Worm (Caenorhabditis elegans) whole organism, L1 larva: ENCODE measurements around the gene srp-6.

Source experiments
- C16A3.4 ChIP-seq: fragments of 150-350 bp; optimal IDR thresholded peaks from 2 replicates; lab custom pipeline; 2014; ENCODE audit warnings: missing biosample characterization, missing genetic modification characterization
- aha-1 ChIP-seq: fragments of 150-350 bp; optimal IDR thresholded peaks from 2 replicates; lab custom pipeline; 2014; ENCODE audit warnings: missing biosample characterization, missing genetic modification characterization
- alr-1 ChIP-seq: fragments of 200-800 bp; sonication (Bioruptor generic); optimal IDR thresholded peaks from 2 replicates; lab custom pipeline; 2018; ENCODE audit warnings: borderline replicate concordance, mild to moderate bottlenecking, missing genetic modification characterization, missing compliant biosample characterization
- aly-2 ChIP-seq: fragments of 150-350 bp; optimal IDR thresholded peaks from 2 replicates; lab custom pipeline; 2014; ENCODE audit warnings: missing biosample characterization, missing genetic modification characterization
- ama-1 ChIP-seq: fragments of 150-350 bp; optimal IDR thresholded peaks from 2 replicates; lab custom pipeline; 2014
- blmp-1 ChIP-seq: fragments of 150-350 bp; optimal IDR thresholded peaks from 2 replicates; lab custom pipeline; 2014; ENCODE audit warnings: missing biosample characterization, missing genetic modification characterization
- ceh-63 ChIP-seq: fragments of 200-800 bp; sonication (Bioruptor generic); optimal IDR thresholded peaks from 2 replicates; lab custom pipeline; 2018; ENCODE audit warnings: mild to moderate bottlenecking, missing genetic modification characterization, missing compliant biosample characterization
- ceh-8 ChIP-seq: fragments of 200-800 bp; sonication (Bioruptor generic); optimal IDR thresholded peaks from 2 replicates; lab custom pipeline; 2018; ENCODE audit warnings: mild to moderate bottlenecking, missing genetic modification characterization, moderate library complexity, missing compliant biosample characterization
- ceh-88 ChIP-seq: fragments of 200-800 bp; sonication (Bioruptor generic); IDR thresholded peaks from 2 replicates; pipeline ENCODE4 v1.3.6; 2022; ENCODE audit warnings: missing genetic modification characterization, missing compliant biosample characterization
- ces-1 ChIP-seq: fragments of 150-350 bp; optimal IDR thresholded peaks from 2 replicates; lab custom pipeline; 2014; ENCODE audit warnings: missing biosample characterization, missing genetic modification reagents, missing genetic modification characterization
- dpl-1 ChIP-seq, 3 experiments: fragments of 150-350 bp in 2 of 3; sonication (generic microtip) in 1 of 3; optimal IDR thresholded peaks; 2 replicates each; lab custom pipeline; 2014 to 2017; ENCODE audit warnings: missing biosample characterization in 3 of 3, missing genetic modification characterization in 3 of 3, missing genetic modification reagents in 3 of 3
- dsc-1 ChIP-seq: sonication (generic microtip); optimal IDR thresholded peaks from 2 replicates; lab custom pipeline; 2016; ENCODE audit warnings: mild to moderate bottlenecking, missing genetic modification characterization, missing compliant biosample characterization
- efl-1 ChIP-seq, 4 experiments: fragments of 150-350 bp; optimal IDR thresholded peaks in 3 of 4; peaks in 1 of 4; 1 replicate in 1 of 4; 2 replicates in 3 of 4; lab custom pipeline; 2014; ENCODE audit warnings: missing biosample characterization in 2 of 4, missing genetic modification characterization in 2 of 4, missing genetic modification reagents in 2 of 4
- efl-3 ChIP-seq: fragments of 200-800 bp; sonication (Bioruptor generic); optimal IDR thresholded peaks from 2 replicates; lab custom pipeline; 2018; ENCODE audit warnings: mild to moderate bottlenecking, missing genetic modification characterization, missing compliant biosample characterization
- egl-13 ChIP-seq: sonication (generic microtip); optimal IDR thresholded peaks from 2 replicates; lab custom pipeline; 2016; ENCODE audit warnings: missing genotype, missing genetic modification reagents, missing genetic modification characterization, missing compliant biosample characterization
- egl-27 ChIP-seq, 2 experiments: fragments of 150-350 bp in 1 of 2; sonication (generic microtip); optimal IDR thresholded peaks; 3 replicates each; lab custom pipeline; 2017 to 2018; ENCODE audit warnings: missing biosample characterization in 2 of 2, missing genetic modification characterization in 2 of 2, missing genetic modification reagents in 2 of 2
- elt-3 ChIP-seq, 6 experiments: fragments of 150-350 bp in 1 of 6; sonication (generic microtip); optimal IDR thresholded peaks; 2 replicates each; lab custom pipeline; 2017 to 2018; ENCODE audit warnings: missing biosample characterization in 6 of 6, missing genetic modification characterization in 6 of 6, inconsistent platforms in 1 of 6
- ets-5 ChIP-seq: fragments of 200-800 bp; sonication (Bioruptor generic); IDR thresholded peaks from 2 replicates; pipeline ENCODE4 v1.3.6; 2022; ENCODE audit warnings: missing genetic modification characterization, missing compliant biosample characterization
- fkh-8 ChIP-seq: sonication (generic microtip); optimal IDR thresholded peaks from 2 replicates; lab custom pipeline; 2016; ENCODE audit warnings: mild to moderate bottlenecking, missing genetic modification characterization, missing compliant biosample characterization
- hlh-4 ChIP-seq: sonication (generic microtip); optimal IDR thresholded peaks from 2 replicates; lab custom pipeline; 2016; ENCODE audit warnings: mild to moderate bottlenecking, missing genetic modification characterization, missing compliant biosample characterization
- irx-1 ChIP-seq: sonication (generic microtip); optimal IDR thresholded peaks from 2 replicates; lab custom pipeline; 2016; ENCODE audit warnings: missing genetic modification characterization, missing compliant biosample characterization
- isw-1 ChIP-seq: fragments of 200-800 bp; sonication (Bioruptor generic); IDR thresholded peaks from 2 replicates; pipeline ENCODE4 v1.3.6; 2022; ENCODE audit warnings: missing genetic modification characterization, missing compliant biosample characterization
- lin-13 ChIP-seq: fragments of 150-350 bp; optimal IDR thresholded peaks from 2 replicates; lab custom pipeline; 2014; ENCODE audit warnings: missing biosample characterization, missing genetic modification reagents, missing genetic modification characterization
- lin-14 ChIP-seq: fragments of 200-800 bp; sonication (Bioruptor generic); optimal IDR thresholded peaks from 2 replicates; lab custom pipeline; 2018; ENCODE audit warnings: mild to moderate bottlenecking, missing genetic modification characterization, moderate library complexity, missing compliant biosample characterization
- lin-15B ChIP-seq: fragments of 150-350 bp; sonication (generic microtip); optimal IDR thresholded peaks from 3 replicates; lab custom pipeline; 2014; ENCODE audit warnings: missing biosample characterization, missing genetic modification characterization
- lir-3 ChIP-seq: sonication (generic microtip); optimal IDR thresholded peaks from 2 replicates; lab custom pipeline; 2016; ENCODE audit warnings: mild to moderate bottlenecking, missing genetic modification characterization, moderate library complexity, missing compliant biosample characterization; ENCODE audit not compliant: poor library complexity
- lsy-2 ChIP-seq, 2 experiments: fragments of 150-350 bp; optimal IDR thresholded peaks; 2 replicates each; lab custom pipeline; 2014; ENCODE audit warnings: missing biosample characterization in 2 of 2, missing genetic modification characterization in 2 of 2
- mab-9 ChIP-seq: fragments of 200-800 bp; sonication (Bioruptor generic); IDR thresholded peaks from 2 replicates; pipeline ENCODE4 v1.3.6; 2022; ENCODE audit warnings: missing genetic modification reagents, missing genetic modification characterization, missing compliant biosample characterization
- mdl-1 ChIP-seq, 2 experiments: fragments of 150-350 bp; optimal IDR thresholded peaks; 2 replicates each; lab custom pipeline; 2014 to 2017; ENCODE audit warnings: missing biosample characterization in 2 of 2, missing genetic modification characterization in 2 of 2, inconsistent platforms in 1 of 2
- nhr-11 ChIP-seq: fragments of 150-350 bp; optimal IDR thresholded peaks from 2 replicates; lab custom pipeline; 2014; ENCODE audit warnings: missing biosample characterization, missing genetic modification characterization
- nhr-12 ChIP-seq: sonication (generic microtip); optimal IDR thresholded peaks from 2 replicates; lab custom pipeline; 2017; ENCODE audit warnings: missing biosample characterization, missing genetic modification characterization
- nhr-20 ChIP-seq: sonication (generic microtip); optimal IDR thresholded peaks from 2 replicates; lab custom pipeline; 2016; ENCODE audit warnings: mild to moderate bottlenecking, missing genetic modification characterization, missing compliant biosample characterization
- nhr-28 ChIP-seq: fragments of 150-350 bp; optimal IDR thresholded peaks from 2 replicates; lab custom pipeline; 2014; ENCODE audit warnings: missing biosample characterization, missing genetic modification characterization
- nhr-71 ChIP-seq: sonication (generic microtip); optimal IDR thresholded peaks from 2 replicates; lab custom pipeline; 2016; ENCODE audit warnings: mild to moderate bottlenecking, missing genetic modification characterization, moderate library complexity, missing compliant biosample characterization
- nhr-77 ChIP-seq: fragments of 150-350 bp; optimal IDR thresholded peaks from 2 replicates; lab custom pipeline; 2014; ENCODE audit warnings: missing biosample characterization, missing genetic modification characterization
- nhr-84 ChIP-seq: sonication (generic microtip); optimal IDR thresholded peaks from 2 replicates; lab custom pipeline; 2017; ENCODE audit warnings: missing biosample characterization, missing genetic modification characterization
- pax-3 ChIP-seq: fragments of 200-800 bp; sonication (Bioruptor generic); optimal IDR thresholded peaks from 2 replicates; lab custom pipeline; 2018; ENCODE audit warnings: mild to moderate bottlenecking, missing genetic modification characterization, moderate library complexity, missing compliant biosample characterization
- rnt-1 ChIP-seq: sonication (generic microtip); optimal IDR thresholded peaks from 2 replicates; lab custom pipeline; 2016; ENCODE audit warnings: mild to moderate bottlenecking, missing genetic modification characterization, moderate library complexity, missing compliant biosample characterization
- snpc-4 ChIP-seq: fragments of 150-350 bp; optimal IDR thresholded peaks from 2 replicates; lab custom pipeline; 2014; ENCODE audit warnings: missing biosample characterization, missing genetic modification characterization
- snu-23 ChIP-seq: sonication (generic microtip); optimal IDR thresholded peaks from 2 replicates; lab custom pipeline; 2016; ENCODE audit warnings: missing genetic modification characterization, missing compliant biosample characterization
- sox-4 ChIP-seq: sonication (generic microtip); optimal IDR thresholded peaks from 2 replicates; lab custom pipeline; 2016; ENCODE audit warnings: missing genetic modification characterization, missing compliant biosample characterization
- tbx-2 ChIP-seq: sonication (generic microtip); optimal IDR thresholded peaks from 2 replicates; lab custom pipeline; 2016; ENCODE audit warnings: missing genetic modification characterization, missing compliant biosample characterization
- tlp-1 ChIP-seq: fragments of 150-350 bp; optimal IDR thresholded peaks from 2 replicates; lab custom pipeline; 2014; ENCODE audit warnings: missing biosample characterization, missing genetic modification characterization
- unc-130 ChIP-seq: fragments of 150-350 bp; optimal IDR thresholded peaks from 2 replicates; lab custom pipeline; 2017; ENCODE audit warnings: missing biosample characterization, missing genetic modification characterization, inconsistent platforms
- unc-62 ChIP-seq: fragments of 150-350 bp; optimal IDR thresholded peaks from 2 replicates; lab custom pipeline; 2014; ENCODE audit warnings: missing biosample characterization, missing genetic modification reagents, missing genetic modification characterization
- unc-86 ChIP-seq: sonication (generic microtip); optimal IDR thresholded peaks from 2 replicates; lab custom pipeline; 2016; ENCODE audit warnings: missing genetic modification characterization, missing compliant biosample characterization
- unc-98 ChIP-seq: fragments of 200-800 bp; sonication (Bioruptor generic); IDR thresholded peaks from 2 replicates; pipeline ENCODE4 v1.3.6; 2022; ENCODE audit warnings: missing genetic modification characterization, missing compliant biosample characterization
- vab-15 ChIP-seq: sonication (generic microtip); optimal IDR thresholded peaks from 2 replicates; lab custom pipeline; 2017; ENCODE audit warnings: missing genotype, mild to moderate bottlenecking, missing genetic modification characterization, missing compliant biosample characterization
- zag-1 ChIP-seq: fragments of 150-350 bp; optimal IDR thresholded peaks from 2 replicates; lab custom pipeline; 2014; ENCODE audit warnings: missing biosample characterization, missing genetic modification characterization
- ztf-4 ChIP-seq: fragments of 150-350 bp; optimal IDR thresholded peaks from 2 replicates; lab custom pipeline; 2014; ENCODE audit warnings: missing biosample characterization, missing genetic modification characterization

srp-6 gene

ce11 chrV:7386052-7386573, at the start of gene srp-6:
Gene srp-6, minus strand, starts transcription at chrV:7386102.
- TF ChIP-seq unc-62 (GFP tag; lab: Kevin White, UChicago) = no peak
- TF ChIP-seq alr-1 (tag; lab: Kevin White, UChicago) = no peak
- TF ChIP-seq ces-1 = no peak
- TF ChIP-seq nhr-71 (tag; lab: Kevin White, UChicago) = peak; percentile 47
- no peak for TF ChIP-seq mab-9 (GFP tag; lab: Robert Waterston, UW)
- TF ChIP-seq aly-2 (tag; lab: Kevin White, UChicago) = no peak
- TF ChIP-seq fkh-8 (tag; lab: Kevin White, UChicago) = peak; percentile 42
- TF ChIP-seq snpc-4 (tag; lab: Kevin White, UChicago) = no peak
- no peak for TF ChIP-seq lsy-2 (tag; optimal IDR thresholded peaks at IDR 0.05; lab: Kevin White, UChicago)
- TF ChIP-seq nhr-28 (tag; lab: Kevin White, UChicago) = no peak
- TF ChIP-seq ceh-8 (GFP tag; lab: Kevin White, UChicago) = no peak
- TF ChIP-seq unc-130 (tag; lab: Kevin White, UChicago) = no peak
- no peak for TF ChIP-seq zag-1 (tag; lab: Kevin White, UChicago)
- no peak for TF ChIP-seq efl-1 (optimal IDR thresholded peaks at IDR 0.05; lab: Kevin White, UChicago)
- TF ChIP-seq efl-1 (GFP tag; optimal IDR thresholded peaks at IDR 0.05 in 1 of 2; lab: Kevin White, UChicago) = peak in 1 of 2 experiments; percentile 5
- TF ChIP-seq nhr-77 (tag; lab: Kevin White, UChicago) = no peak
- no peak for TF ChIP-seq ceh-88 (GFP tag; lab: Robert Waterston, UW)
- TF ChIP-seq egl-13 (tag; lab: Kevin White, UChicago) = no peak
- no peak for TF ChIP-seq lin-15B
- TF ChIP-seq unc-98 (GFP tag; lab: Robert Waterston, UW) = no peak
- peak; percentile 37 for TF ChIP-seq lin-14 (GFP tag; lab: Kevin White, UChicago)
- TF ChIP-seq lin-13 = no peak
- no peak for TF ChIP-seq tbx-2 (tag; lab: Kevin White, UChicago)
- TF ChIP-seq nhr-11 = no peak
- no peak for TF ChIP-seq nhr-20 (tag; lab: Kevin White, UChicago)
- TF ChIP-seq ets-5 (GFP tag; lab: Robert Waterston, UW) = no peak
- no peak for TF ChIP-seq sox-4
- TF ChIP-seq ztf-4 (tag; lab: Kevin White, UChicago) = no peak
- no peak for TF ChIP-seq dsc-1 (tag; lab: Kevin White, UChicago)
- TF ChIP-seq tlp-1 (tag; lab: Kevin White, UChicago) = no peak
- TF ChIP-seq dpl-1 (GFP tag; optimal IDR thresholded peaks at IDR 0.05; lab: Kevin White, UChicago) = no peak
- TF ChIP-seq blmp-1 (tag; lab: Kevin White, UChicago) = peak; percentile 35
- peak; percentile 57 for TF ChIP-seq hlh-4 (tag; lab: Kevin White, UChicago)
- TF ChIP-seq isw-1 = no peak

DNA sequence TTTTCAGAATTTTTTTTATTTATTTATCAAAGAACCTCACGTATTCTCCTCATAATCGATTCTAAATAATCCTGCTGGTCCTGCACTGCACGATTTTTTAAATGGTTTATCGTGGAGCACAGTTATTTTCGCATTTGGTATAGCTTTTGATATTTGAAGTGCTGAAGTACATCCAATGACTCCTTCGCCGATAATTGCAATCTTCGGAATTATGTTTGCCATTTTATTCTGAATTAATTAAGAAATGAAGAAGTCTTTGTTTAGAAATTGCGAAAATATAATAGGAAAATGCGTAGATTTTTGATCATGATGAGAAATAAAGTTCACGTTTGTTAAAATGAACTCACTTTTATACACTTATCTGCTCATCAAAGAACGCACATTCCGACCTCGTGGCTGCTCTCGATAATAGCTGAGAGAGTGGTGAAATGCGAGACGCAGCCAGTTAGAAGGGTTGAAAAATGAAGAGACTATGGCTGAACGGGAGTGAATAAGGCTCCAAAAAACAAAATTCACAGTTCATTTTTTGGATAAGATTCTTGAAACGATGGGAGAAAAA, 49.0 kb upstream of the srp-6 start:
- no peak for TF ChIP-seq irx-1 (tag; lab: Kevin White, UChicago)
- TF ChIP-seq mdl-1 (tag; optimal IDR thresholded peaks at IDR 0.05; lab: Kevin White, UChicago) = peak in 1 of 2 experiments; percentile 89
- TF ChIP-seq egl-13 (tag; lab: Kevin White, UChicago) = no peak
- no peak for TF ChIP-seq nhr-84 (tag; lab: Kevin White, UChicago)
- TF ChIP-seq ceh-88 (GFP tag; lab: Robert Waterston, UW) = no peak
- TF ChIP-seq efl-3 (GFP tag; lab: Kevin White, UChicago) = no peak
- peak; percentile 56 for TF ChIP-seq rnt-1
- no peak for TF ChIP-seq lin-13
- no peak for TF ChIP-seq unc-98 (GFP tag; lab: Robert Waterston, UW)
- TF ChIP-seq elt-3 (tag; optimal IDR thresholded peaks at IDR 0.05; lab: Kevin White, UChicago) = peak in 1 of 6 experiments; percentile 4
- no peak for TF ChIP-seq zag-1 (tag; lab: Kevin White, UChicago)
- peak; percentile 79 for TF ChIP-seq snu-23 (GFP tag; lab: Kevin White, UChicago)
- no peak for TF ChIP-seq lin-15B
- peak; percentile 25 for TF ChIP-seq unc-86 (tag; lab: Kevin White, UChicago)
- no peak for TF ChIP-seq egl-27 (tag; optimal IDR thresholded peaks at IDR 0.05; lab: Kevin White, UChicago)
- peak; percentile 34 for TF ChIP-seq unc-130 (tag; lab: Kevin White, UChicago)
- TF ChIP-seq dsc-1 (tag; lab: Kevin White, UChicago) = peak; percentile 47
- TF ChIP-seq C16A3.4 (tag; lab: Kevin White, UChicago) = peak; percentile 13
- TF ChIP-seq aha-1 = no peak
- peak; percentile 34 for TF ChIP-seq lir-3 (tag; lab: Kevin White, UChicago)
- no peak for TF ChIP-seq isw-1
- TF ChIP-seq pax-3 (tag; lab: Kevin White, UChicago) = peak; percentile 29
- TF ChIP-seq ama-1 = no peak
- no peak for TF ChIP-seq nhr-12 (tag; lab: Kevin White, UChicago)
- TF ChIP-seq ceh-63 (GFP tag; lab: Kevin White, UChicago) = no peak
- peak; percentile 73 for TF ChIP-seq fkh-8 (tag; lab: Kevin White, UChicago)
- TF ChIP-seq vab-15 (tag; lab: Kevin White, UChicago) = no peak
